Fruit fly (Drosophila melanogaster) whole organism, wandering third instar larva: ENCODE data around the gene CG1910.

Source experiments
- Abd-B ChIP-seq: fragments of >200 bp; optimal IDR thresholded peaks from 2 replicates; lab custom pipeline; 2017; ENCODE audit warnings: missing biosample characterization, missing genetic modification characterization
- CG32264 ChIP-seq: fragments of 200-800 bp; sonication (Bioruptor generic); optimal IDR thresholded peaks from 2 replicates; lab custom pipeline; 2016; ENCODE audit warnings: missing biosample characterization, missing genetic modification characterization
- CG9705 ChIP-seq: fragments of 200-800 bp; sonication (Bioruptor generic); optimal IDR thresholded peaks from 2 replicates; lab custom pipeline; 2018; ENCODE audit warnings: missing biosample characterization, mild to moderate bottlenecking, missing genetic modification characterization
- CrebA ChIP-seq: fragments of 200-800 bp; sonication (Bioruptor generic); optimal IDR thresholded peaks from 2 replicates; lab custom pipeline; 2016; ENCODE audit warnings: missing biosample characterization, mild to moderate bottlenecking, missing genetic modification characterization, borderline replicate concordance
- Dfd ChIP-seq: fragments of >200 bp; optimal IDR thresholded peaks from 2 replicates; lab custom pipeline; 2017; ENCODE audit warnings: missing biosample characterization, missing genetic modification characterization
- Dif ChIP-seq: fragments of 200-275, 200-300 bp; sonication (Bioruptor generic); optimal IDR thresholded peaks from 2 replicates; lab custom pipeline; 2018; ENCODE audit warnings: missing biosample characterization, missing genetic modification characterization; ENCODE audit not compliant: partially characterized antibody
- GATAd ChIP-seq: sonication (Bioruptor generic); optimal IDR thresholded peaks from 2 replicates; lab custom pipeline; 2016; ENCODE audit warnings: missing biosample characterization, missing genetic modification characterization
- HLH106 ChIP-seq: fragments of 200-800 bp; optimal IDR thresholded peaks from 3 replicates; lab custom pipeline; 2019; ENCODE audit warnings: missing biosample characterization, mild to moderate bottlenecking, missing genetic modification characterization, moderate library complexity
- Hnf4 ChIP-seq: fragments of 200-800 bp; sonication (Bioruptor generic); optimal IDR thresholded peaks from 2 replicates; lab custom pipeline; 2016; ENCODE audit warnings: missing biosample characterization, mild to moderate bottlenecking, missing genetic modification characterization
- Hr78 ChIP-seq: fragments of >200 bp; optimal IDR thresholded peaks from 2 replicates; lab custom pipeline; 2017; ENCODE audit warnings: missing biosample characterization, missing genetic modification characterization
- Hr83 ChIP-seq: fragments of 200-300 bp; sonication (Bioruptor generic); optimal IDR thresholded peaks from 2 replicates; lab custom pipeline; 2016; ENCODE audit warnings: missing biosample characterization, mild to moderate bottlenecking, missing genetic modification characterization, moderate library complexity; ENCODE audit not compliant: poor library complexity, severe bottlenecking
- Jra ChIP-seq: sonication (Bioruptor generic); optimal IDR thresholded peaks from 2 replicates; lab custom pipeline; 2016; ENCODE audit warnings: missing biosample characterization, missing genetic modification characterization
- Mio ChIP-seq: sonication (Bioruptor generic); optimal IDR thresholded peaks from 2 replicates; lab custom pipeline; 2016; ENCODE audit warnings: missing biosample characterization, missing genetic modification characterization
- Myc ChIP-seq: fragments of >200 bp; optimal IDR thresholded peaks from 2 replicates; lab custom pipeline; 2017
- N ChIP-seq: fragments of >200 bp; optimal IDR thresholded peaks from 2 replicates; lab custom pipeline; 2018; ENCODE audit warnings: missing biosample characterization, missing external identifiers, missing genetic modification characterization
- OdsH ChIP-seq: fragments of 200-800 bp; sonication (Bioruptor generic); optimal IDR thresholded peaks from 2 replicates; lab custom pipeline; 2016; ENCODE audit warnings: missing biosample characterization, mild to moderate bottlenecking, missing genetic modification characterization
- Rel ChIP-seq, 2 experiments: fragments of 200-800 bp; sonication (Bioruptor generic) in 1 of 2; optimal IDR thresholded peaks; 2 replicates in 1 of 2; 3 replicates in 1 of 2; lab custom pipeline; 2016 to 2019; ENCODE audit warnings: mild to moderate bottlenecking in 2 of 2, missing biosample characterization in 2 of 2, missing genetic modification characterization in 2 of 2, moderate library complexity in 1 of 2
- Sp1 ChIP-seq: fragments of 200-800 bp; sonication (Bioruptor generic); optimal IDR thresholded peaks from 3 replicates; lab custom pipeline; 2019; ENCODE audit warnings: missing biosample characterization, mild to moderate bottlenecking, missing genetic modification characterization, moderate library complexity
- Vsx2 ChIP-seq: fragments of 200-300, 225-300 bp; sonication (Bioruptor generic); optimal IDR thresholded peaks from 2 replicates; lab custom pipeline; 2018; ENCODE audit warnings: missing biosample characterization, missing genetic modification characterization; ENCODE audit not compliant: partially characterized antibody
- br ChIP-seq: fragments of 200-800 bp; sonication (Bioruptor generic); optimal IDR thresholded peaks from 2 replicates; lab custom pipeline; 2016; ENCODE audit warnings: missing biosample characterization, missing genetic modification characterization
- brk ChIP-seq: fragments of 200-800 bp; sonication (Bioruptor generic); optimal IDR thresholded peaks from 2 replicates; lab custom pipeline; 2016; ENCODE audit warnings: missing biosample characterization, mild to moderate bottlenecking, missing genetic modification characterization
- dl ChIP-seq, 2 experiments: fragments of 175-275, 200-275 bp in 1 of 2; fragments of 200-275 bp in 1 of 2; sonication (Bioruptor generic); optimal IDR thresholded peaks; lab custom pipeline; 2018; ENCODE audit warnings: mild to moderate bottlenecking in 2 of 2, missing biosample characterization in 2 of 2, missing genetic modification characterization in 2 of 2, moderate library complexity in 2 of 2; ENCODE audit not compliant: partially characterized antibody in 2 of 2, insufficient read depth in 1 of 2
- dmrt93B ChIP-seq: fragments of 200-800 bp; sonication (Bioruptor generic); optimal IDR thresholded peaks from 2 replicates; lab custom pipeline; 2018; ENCODE audit warnings: missing biosample characterization, mild to moderate bottlenecking, missing genetic modification characterization
- dsf ChIP-seq: sonication (Bioruptor generic); optimal IDR thresholded peaks from 2 replicates; lab custom pipeline; 2016; ENCODE audit warnings: missing biosample characterization, missing genetic modification characterization, borderline replicate concordance
- ey ChIP-seq: fragments of 200-800 bp; sonication (Bioruptor generic); optimal IDR thresholded peaks from 2 replicates; lab custom pipeline; 2016; ENCODE audit warnings: missing biosample characterization, missing genetic modification characterization
- foxo ChIP-seq, 2 experiments: fragments of 200-800 bp; sonication (Bioruptor generic); optimal IDR thresholded peaks; 2 replicates in 1 of 2; 3 replicates in 1 of 2; lab custom pipeline; 2016 to 2017; ENCODE audit warnings: missing biosample characterization in 2 of 2, missing genetic modification characterization in 2 of 2
- fru ChIP-seq: fragments of 200-800 bp; sonication (Bioruptor generic); optimal IDR thresholded peaks from 3 replicates; lab custom pipeline; 2016; ENCODE audit warnings: missing biosample characterization, mild to moderate bottlenecking, missing genetic modification characterization
- h ChIP-seq: fragments of 200-800 bp; sonication (Bioruptor generic); optimal IDR thresholded peaks from 3 replicates; lab custom pipeline; 2016; ENCODE audit warnings: missing biosample characterization, mild to moderate bottlenecking, missing genetic modification characterization
- jim ChIP-seq: fragments of 175-275, 200-325 bp; sonication (Bioruptor generic); optimal IDR thresholded peaks from 2 replicates; lab custom pipeline; 2016; ENCODE audit warnings: missing biosample characterization, mild to moderate bottlenecking, missing genetic modification characterization
- lola ChIP-seq: fragments of >200 bp; optimal IDR thresholded peaks from 2 replicates; lab custom pipeline; 2017; ENCODE audit warnings: missing biosample characterization, missing genetic modification characterization
- pan ChIP-seq: fragments of >200 bp; optimal IDR thresholded peaks from 2 replicates; lab custom pipeline; 2017
- psq ChIP-seq: fragments of 200-800 bp; sonication (Bioruptor generic); optimal IDR thresholded peaks from 3 replicates; lab custom pipeline; 2017; ENCODE audit warnings: missing biosample characterization, mild to moderate bottlenecking, missing genetic modification characterization, moderate library complexity
- rgr ChIP-seq: fragments of 200-800 bp; sonication (Bioruptor generic); optimal IDR thresholded peaks from 3 replicates; lab custom pipeline; 2016; ENCODE audit warnings: missing biosample characterization, mild to moderate bottlenecking, missing genetic modification characterization
- sage ChIP-seq: fragments of 200-800 bp; sonication (Bioruptor generic); optimal IDR thresholded peaks from 2 replicates; lab custom pipeline; 2016; ENCODE audit warnings: missing biosample characterization, mild to moderate bottlenecking, missing genetic modification characterization
- sv ChIP-seq: fragments of 200-800 bp; sonication (Bioruptor generic); optimal IDR thresholded peaks from 3 replicates; lab custom pipeline; 2016; ENCODE audit warnings: missing biosample characterization, missing genetic modification characterization
- tai ChIP-seq: sonication (Bioruptor generic); optimal IDR thresholded peaks from 2 replicates; lab custom pipeline; 2016; ENCODE audit warnings: missing biosample characterization, missing genetic modification characterization
- usp ChIP-seq: fragments of >200 bp; optimal IDR thresholded peaks from 2 replicates; lab custom pipeline; 2017; ENCODE audit warnings: missing biosample characterization, missing genetic modification characterization
- woc ChIP-seq: sonication (Bioruptor generic); optimal IDR thresholded peaks from 2 replicates; lab custom pipeline; 2016; ENCODE audit warnings: missing biosample characterization, mild to moderate bottlenecking, missing genetic modification characterization

The CG1910 gene

dm6 chr3R:31717299-31718167, 29.9 kb upstream of the CG1910 start:
- TF ChIP-seq Dif (no peak), Mio (GFP tag; lab: Kevin White, UChicago) (no peak), brk (no peak), GATAd (GFP tag; lab: Kevin White, UChicago) (no peak), N (no peak), CrebA (no peak), tai (GFP tag; lab: Kevin White, UChicago) (no peak), h (GFP tag; lab: Kevin White, UChicago) (peak; percentile 85), usp (GFP tag; lab: Kevin White, UChicago) (no peak), foxo (GFP tag; optimal IDR thresholded peaks at IDR 0.05; lab: Kevin White, UChicago) (peak in 1 of 2 experiments; percentile 85), Vsx2 (GFP tag; lab: Kevin White, UChicago) (no peak), Hr83 (no peak), dl (GFP tag; optimal IDR thresholded peaks at IDR 0.05; lab: Kevin White, UChicago; ENCODE audit: insufficient read depth in 1 of 2, partially characterized antibody in 2 of 2) (no peak), Abd-B (no peak), Myc (lab: Kevin White, UChicago) (no peak), jim (no peak), br (GFP tag; lab: Kevin White, UChicago) (peak; percentile 78), pan (lab: Kevin White, UChicago) (no peak), sv (GFP tag; lab: Kevin White, UChicago) (no peak), sage (peak; percentile 32), woc (GFP tag; lab: Kevin White, UChicago) (peak; percentile 86), fru (GFP tag; lab: Kevin White, UChicago) (peak; percentile 86), Sp1 (GFP tag; lab: Kevin White, UChicago) (peak; percentile 81), HLH106 (tag; lab: Kevin White, UChicago) (peak; percentile 81), Rel (GFP tag; optimal IDR thresholded peaks at IDR 0.05; lab: Kevin White, UChicago) (no peak), Rel (tag; optimal IDR thresholded peaks at IDR 0.05; lab: Kevin White, UChicago) (no peak), lola (GFP tag; lab: Kevin White, UChicago) (no peak), rgr (GFP tag; lab: Kevin White, UChicago) (peak; percentile 69), Hnf4 (GFP tag; lab: Kevin White, UChicago) (peak; percentile 69), OdsH (GFP tag; lab: Kevin White, UChicago) (peak; percentile 83), CG32264 (GFP tag; lab: Kevin White, UChicago) (no peak), CG9705 (GFP tag; lab: Kevin White, UChicago) (peak; percentile 64), ey (peak; percentile 77), Hr78 (no peak), psq (GFP tag; lab: Kevin White, UChicago) (peak; percentile 71), dmrt93B (peak; percentile 58), Dfd (GFP tag; lab: Kevin White, UChicago) (no peak), dsf (GFP tag; lab: Kevin White, UChicago) (no peak), Jra (peak; percentile 19)

dm6 chr3R:31718168-31718565, 29.3 kb upstream of the CG1910 start:
- TF ChIP-seq Abd-B (no peak), HLH106 (tag; lab: Kevin White, UChicago) (peak; percentile 37), lola (GFP tag; lab: Kevin White, UChicago) (no peak), sage (peak; percentile 19), rgr (GFP tag; lab: Kevin White, UChicago) (peak; percentile 35), pan (lab: Kevin White, UChicago) (no peak), Rel (GFP tag; optimal IDR thresholded peaks at IDR 0.05; lab: Kevin White, UChicago) (no peak), Rel (tag; optimal IDR thresholded peaks at IDR 0.05; lab: Kevin White, UChicago) (no peak), Vsx2 (GFP tag; lab: Kevin White, UChicago) (no peak), OdsH (GFP tag; lab: Kevin White, UChicago) (peak; percentile 41), Dfd (GFP tag; lab: Kevin White, UChicago) (no peak), CG32264 (GFP tag; lab: Kevin White, UChicago) (no peak), foxo (GFP tag; optimal IDR thresholded peaks at IDR 0.05; lab: Kevin White, UChicago) (peak in 1 of 2 experiments; percentile 46), Sp1 (GFP tag; lab: Kevin White, UChicago) (peak; percentile 25), Jra (no peak), woc (GFP tag; lab: Kevin White, UChicago) (peak; percentile 39), psq (GFP tag; lab: Kevin White, UChicago) (peak; percentile 48), brk (no peak), h (GFP tag; lab: Kevin White, UChicago) (peak; percentile 42), tai (GFP tag; lab: Kevin White, UChicago) (no peak), fru (GFP tag; lab: Kevin White, UChicago) (peak; percentile 49), ey (peak; percentile 18)
